Fruit fly (Drosophila melanogaster) whole organism, embryonic: ENCODE results near the gene CG15814.

Experiments
- Bdp1 ChIP-seq: fragments of 200-800 bp; sonication (Bioruptor generic); optimal IDR thresholded peaks from 3 replicates; lab custom pipeline; 2016; ENCODE audit warnings: missing biosample characterization, missing genetic modification characterization
- BtbVII ChIP-seq: fragments of 200-800 bp; sonication (Bioruptor generic); optimal IDR thresholded peaks from 3 replicates; lab custom pipeline; 2017; ENCODE audit warnings: missing biosample characterization, mild to moderate bottlenecking, missing genetic modification characterization
- CG10543 ChIP-seq: fragments of 200-800 bp; sonication (Bioruptor generic); optimal IDR thresholded peaks from 3 replicates; lab custom pipeline; 2017; ENCODE audit warnings: missing biosample characterization, mild to moderate bottlenecking, missing genetic modification characterization, moderate library complexity
- CG11560 ChIP-seq: fragments of 200-800 bp; sonication (Bioruptor generic); IDR thresholded peaks from 3 replicates; pipeline ENCODE4 v1.3.6; 2022; ENCODE audit warnings: missing biosample characterization, missing genetic modification characterization
- CG11696 ChIP-seq: fragments of 200-800 bp; sonication (Bioruptor generic); IDR thresholded peaks from 2 replicates; pipeline ENCODE4 v1.3.6; 2022; ENCODE audit warnings: missing biosample characterization, missing genetic modification characterization
- CG12071 ChIP-seq: fragments of 200-800 bp; sonication (Bioruptor generic); optimal IDR thresholded peaks from 3 replicates; lab custom pipeline; 2018; ENCODE audit warnings: missing biosample characterization, mild to moderate bottlenecking, missing genetic modification characterization
- CG12391 ChIP-seq: fragments of 200-800 bp; sonication (Bioruptor generic); optimal IDR thresholded peaks from 3 replicates; lab custom pipeline; 2018; ENCODE audit warnings: missing biosample characterization, mild to moderate bottlenecking, missing genetic modification characterization, moderate library complexity
- CG13296 ChIP-seq: fragments of 200-800 bp; sonication (Bioruptor generic); optimal IDR thresholded peaks from 3 replicates; lab custom pipeline; 2018; ENCODE audit warnings: missing biosample characterization, mild to moderate bottlenecking, missing genetic modification characterization
- CG1529 ChIP-seq: fragments of 200-800 bp; sonication (Bioruptor generic); optimal IDR thresholded peaks from 3 replicates; lab custom pipeline; 2018; ENCODE audit warnings: missing biosample characterization, missing genetic modification characterization
- CG15479 ChIP-seq: fragments of 200-800 bp; sonication (Bioruptor generic); optimal IDR thresholded peaks from 3 replicates; lab custom pipeline; 2019; ENCODE audit warnings: missing biosample characterization, mild to moderate bottlenecking, missing genetic modification characterization, moderate library complexity
- CG30020 ChIP-seq: fragments of 200-800 bp; optimal IDR thresholded peaks from 2 replicates; lab custom pipeline; 2019; ENCODE audit warnings: missing biosample characterization, mild to moderate bottlenecking, missing genetic modification characterization, moderate library complexity
- CG3065 ChIP-seq: fragments of 200-800 bp; sonication (Bioruptor generic); optimal IDR thresholded peaks from 2 replicates; lab custom pipeline; 2016; ENCODE audit warnings: missing biosample characterization, missing genetic modification characterization
- CG32767 ChIP-seq: fragments of 200-800 bp; sonication (Bioruptor generic); IDR thresholded peaks from 2 replicates; pipeline ENCODE4 v1.3.6; 2022; ENCODE audit warnings: missing biosample characterization, missing genetic modification characterization
- CG34376 ChIP-seq: fragments of 200-800 bp; sonication (Bioruptor generic); optimal IDR thresholded peaks from 2 replicates; lab custom pipeline; 2018; ENCODE audit warnings: missing biosample characterization, mild to moderate bottlenecking, missing genetic modification characterization
- CG4404 ChIP-seq: fragments of 200-800 bp; sonication (Bioruptor generic); IDR thresholded peaks from 2 replicates; pipeline ENCODE4 v1.3.6; 2022; ENCODE audit warnings: missing biosample characterization, missing genetic modification characterization
- CG4707 ChIP-seq: fragments of 200-800 bp; sonication (Bioruptor generic); optimal IDR thresholded peaks from 2 replicates; lab custom pipeline; 2018; ENCODE audit warnings: missing biosample characterization, mild to moderate bottlenecking, missing genetic modification characterization, moderate library complexity
- CG5245 ChIP-seq: fragments of 200-800 bp; sonication (Bioruptor generic); optimal IDR thresholded peaks from 3 replicates; lab custom pipeline; 2016; ENCODE audit warnings: missing biosample characterization, missing genetic modification characterization
- CG8281 ChIP-seq: fragments of 200-800 bp; sonication (Bioruptor generic); optimal IDR thresholded peaks from 2 replicates; lab custom pipeline; 2018; ENCODE audit warnings: missing biosample characterization, mild to moderate bottlenecking, missing genetic modification characterization, moderate library complexity
- CG8359 ChIP-seq: fragments of 200-800 bp; sonication (Bioruptor generic); optimal IDR thresholded peaks from 2 replicates; lab custom pipeline; 2017; ENCODE audit warnings: missing biosample characterization, mild to moderate bottlenecking, missing genetic modification characterization, borderline replicate concordance
- CkIIα-i1 ChIP-seq: fragments of 200-800 bp; sonication (Bioruptor generic); IDR thresholded peaks from 2 replicates; pipeline ENCODE4 v1.3.6; 2022; ENCODE audit warnings: missing biosample characterization, missing genetic modification characterization
- D ChIP-seq, 2 experiments: fragments of 200-800 bp in 1 of 2; fragments of >200 bp in 1 of 2; sonication (Bioruptor generic) in 1 of 2; optimal IDR thresholded peaks; 2 replicates in 1 of 2; 3 replicates in 1 of 2; lab custom pipeline; 2017; ENCODE audit warnings: mild to moderate bottlenecking in 1 of 2, missing biosample characterization in 1 of 2, missing genetic modification characterization in 1 of 2, missing genetic modification reagents in 1 of 2
- Dip3 ChIP-seq: fragments of 200-800 bp; sonication (Bioruptor generic); optimal IDR thresholded peaks from 3 replicates; lab custom pipeline; 2016; ENCODE audit warnings: missing biosample characterization, missing genetic modification characterization
- HHEX ChIP-seq: fragments of 200-800 bp; sonication (Bioruptor generic); optimal IDR thresholded peaks from 3 replicates; lab custom pipeline; 2017; ENCODE audit warnings: missing biosample characterization, mild to moderate bottlenecking, missing genetic modification characterization, missing genetic modification reagents
- Hmr ChIP-seq: fragments of 200-800 bp; sonication (Bioruptor generic); optimal IDR thresholded peaks from 3 replicates; lab custom pipeline; 2017; ENCODE audit warnings: mild to moderate bottlenecking, missing biosample characterization, missing genetic modification reagents, missing genetic modification characterization
- Max ChIP-seq: fragments of 200-800 bp; sonication (Bioruptor generic); optimal IDR thresholded peaks from 2 replicates; lab custom pipeline; 2016; ENCODE audit warnings: missing biosample characterization, mild to moderate bottlenecking, missing genetic modification characterization
- Rfx ChIP-seq: fragments of 200-800 bp; sonication (Bioruptor generic); IDR thresholded peaks from 2 replicates; pipeline ENCODE4 v1.3.6; 2022; ENCODE audit warnings: missing biosample characterization, missing genetic modification characterization
- Side ChIP-seq: fragments of 200-800 bp; sonication (Bioruptor generic); optimal IDR thresholded peaks from 2 replicates; lab custom pipeline; 2016; ENCODE audit warnings: missing biosample characterization, missing genetic modification characterization
- Sry-δ ChIP-seq: fragments of 200-800 bp; sonication (Bioruptor generic); optimal IDR thresholded peaks from 2 replicates; lab custom pipeline; 2016; ENCODE audit warnings: missing biosample characterization, missing genetic modification characterization
- Tbp ChIP-seq: fragments of >200 bp; optimal IDR thresholded peaks from 2 replicates; lab custom pipeline; 2018; ENCODE audit warnings: missing biosample characterization, missing genetic modification characterization
- amos ChIP-seq: fragments of 200-800 bp; sonication (Bioruptor generic); IDR thresholded peaks from 2 replicates; pipeline ENCODE4 v1.3.6; 2022; ENCODE audit warnings: missing biosample characterization, missing genetic modification characterization; ENCODE audit not compliant: partially characterized antibody
- cas ChIP-seq: fragments of 200-800 bp; sonication (Bioruptor generic); IDR thresholded peaks from 2 replicates; pipeline ENCODE4 v1.3.6; 2022; ENCODE audit warnings: missing biosample characterization, missing genetic modification characterization
- dimm ChIP-seq: fragments of 200-800 bp; sonication (Bioruptor generic); IDR thresholded peaks from 2 replicates; pipeline ENCODE4 v1.3.6; 2022; ENCODE audit warnings: missing biosample characterization, missing genetic modification characterization
- dysf ChIP-seq: fragments of 200-800 bp; sonication (Bioruptor generic); IDR thresholded peaks from 3 replicates; pipeline ENCODE4 v1.3.6; 2022; ENCODE audit warnings: missing biosample characterization, missing genetic modification characterization
- fru ChIP-seq: fragments of >200 bp; optimal IDR thresholded peaks from 2 replicates; lab custom pipeline; 2017
- fu2 ChIP-seq: fragments of 200-800 bp; sonication (Bioruptor generic); optimal IDR thresholded peaks from 2 replicates; lab custom pipeline; 2016; ENCODE audit warnings: missing biosample characterization, missing genetic modification characterization
- gcm2 ChIP-seq: fragments of 200-800 bp; sonication (Bioruptor generic); optimal IDR thresholded peaks from 2 replicates; lab custom pipeline; 2016; ENCODE audit warnings: missing biosample characterization, missing genetic modification characterization
- hbn ChIP-seq: fragments of 200-800 bp; sonication (Bioruptor generic); IDR thresholded peaks from 2 replicates; pipeline ENCODE4 v1.3.6; 2022; ENCODE audit warnings: missing biosample characterization, missing genetic modification characterization; ENCODE audit not compliant: partially characterized antibody
- hkb ChIP-seq, 2 experiments: fragments of 200-800 bp in 1 of 2; fragments of >200 bp in 1 of 2; sonication (Bioruptor generic) in 1 of 2; IDR thresholded peaks in 1 of 2; optimal IDR thresholded peaks in 1 of 2; 2 replicates each; pipeline versions ENCODE4 v1.3.6 to Lab custom; 2017 to 2022; ENCODE audit warnings: missing biosample characterization in 1 of 2, missing genetic modification characterization in 1 of 2
- inv ChIP-seq: fragments of 200-800 bp; sonication (Bioruptor generic); IDR thresholded peaks from 2 replicates; pipeline ENCODE4 v1.3.6; 2022; ENCODE audit warnings: missing biosample characterization, missing genetic modification characterization; ENCODE audit not compliant: partially characterized antibody
- nerfin-2 ChIP-seq: fragments of 200-800 bp; sonication (Bioruptor generic); IDR thresholded peaks from 2 replicates; pipeline ENCODE4 v1.3.6; 2022; ENCODE audit warnings: missing biosample characterization, missing genetic modification characterization; ENCODE audit not compliant: partially characterized antibody
- nmo ChIP-seq: fragments of 200-800 bp; sonication (Bioruptor generic); optimal IDR thresholded peaks from 2 replicates; lab custom pipeline; 2018; ENCODE audit warnings: missing biosample characterization, mild to moderate bottlenecking, missing genetic modification characterization, moderate library complexity
- nom ChIP-seq: fragments of 200-800 bp; sonication (Bioruptor generic); optimal IDR thresholded peaks from 2 replicates; lab custom pipeline; 2017; ENCODE audit warnings: missing biosample characterization, missing genetic modification characterization, mild to moderate bottlenecking, moderate library complexity, missing genetic modification reagents
- onecut ChIP-seq: fragments of 200-800 bp; sonication (Bioruptor generic); IDR thresholded peaks from 2 replicates; pipeline ENCODE4 v1.3.6; 2022; ENCODE audit warnings: missing biosample characterization, missing genetic modification characterization
- sc ChIP-seq, 3 experiments: fragments of >200 bp in 2 of 3; fragments of 200-800 bp in 1 of 3; sonication (Bioruptor generic) in 1 of 3; optimal IDR thresholded peaks; 2 replicates in 2 of 3; 3 replicates in 1 of 3; lab custom pipeline; 2017; ENCODE audit warnings: mild to moderate bottlenecking in 1 of 3, missing biosample characterization in 1 of 3, missing genetic modification characterization in 1 of 3, missing genetic modification reagents in 1 of 3
- stwl ChIP-seq: fragments of 200-800 bp; sonication (Bioruptor generic); optimal IDR thresholded peaks from 3 replicates; lab custom pipeline; 2018; ENCODE audit warnings: missing biosample characterization, mild to moderate bottlenecking, missing genetic modification characterization, moderate library complexity
- ttk ChIP-seq: fragments of 200-800 bp; sonication (Bioruptor generic); IDR thresholded peaks from 2 replicates; pipeline ENCODE4 v2.1.2; 2022; ENCODE audit warnings: missing biosample characterization, missing genetic modification characterization
- wor ChIP-seq: fragments of 200-800 bp; sonication (Bioruptor generic); IDR thresholded peaks from 2 replicates; pipeline ENCODE4 v1.3.6; 2022; ENCODE audit warnings: missing biosample characterization, missing genetic modification characterization
- zfh1 ChIP-seq: fragments of 200-800 bp; sonication (Bioruptor generic); IDR thresholded peaks from 3 replicates; pipeline ENCODE4 v1.3.6; 2022; ENCODE audit warnings: missing biosample characterization, missing genetic modification characterization

The CG15814 gene

dm6 chrX:17880269-17880889, 30.2 kb upstream of the CG15814 start (continued):
- TF ChIP-seq Side (GFP tag; lab: Kevin White, UChicago) (peak; percentile 96), sc (optimal IDR thresholded peaks at IDR 0.05; lab: Kevin White, UChicago) (no peak), sc (GFP tag; optimal IDR thresholded peaks at IDR 0.05; lab: Kevin White, UChicago) (peak; percentile 88), hbn (GFP tag; lab: Robert Waterston, UW) (no peak), nom (no peak), Dip3 (GFP tag; lab: Kevin White, UChicago) (peak; percentile 97), wor (peak; percentile 90), CG11560 (tag; lab: Robert Waterston, UW) (peak; percentile 89), D (optimal IDR thresholded peaks at IDR 0.05; lab: Kevin White, UChicago) (no peak), D (GFP tag; optimal IDR thresholded peaks at IDR 0.05; lab: Kevin White, UChicago) (peak; percentile 85), zfh1 (GFP tag; lab: Robert Waterston, UW) (peak; percentile 93), CG32767 (GFP tag; lab: Robert Waterston, UW) (peak; percentile 92), ttk (GFP tag; lab: Robert Waterston, UW) (peak; percentile 94), cas (GFP tag; lab: Robert Waterston, UW) (peak; percentile 88), CkIIα-i1 (peak; percentile 46; the same call in 1 of the 2 replicates), CG12071 (GFP tag; lab: Kevin White, UChicago) (peak; percentile 95), CG30020 (tag; lab: Kevin White, UChicago) (peak; percentile 60), Max (GFP tag; lab: Kevin White, UChicago) (peak; percentile 77), Hmr (GFP tag; lab: Kevin White, UChicago) (peak; percentile 96), nmo (GFP tag; lab: Kevin White, UChicago) (peak; percentile 96), CG5245 (GFP tag; lab: Kevin White, UChicago) (peak; percentile 85), Rfx (GFP tag; lab: Robert Waterston, UW) (peak; percentile 98), CG1529 (peak; percentile 94), CG34376 (GFP tag; lab: Kevin White, UChicago) (peak; percentile 82), CG4404 (GFP tag; lab: Robert Waterston, UW) (peak; percentile 90), hkb (optimal IDR thresholded peaks at IDR 0.05; lab: Kevin White, UChicago) (no peak), hkb (GFP tag; IDR thresholded peaks at IDR 0.05; lab: Robert Waterston, UW) (peak; percentile 93), fu2 (peak; percentile 95), stwl (tag; lab: Kevin White, UChicago) (no peak), CG3065 (GFP tag; lab: Kevin White, UChicago) (peak; percentile 87), onecut (GFP tag; lab: Robert Waterston, UW) (peak; percentile 91), CG8281 (tag; lab: Kevin White, UChicago) (peak; percentile 85), nerfin-2 (GFP tag; lab: Robert Waterston, UW) (no peak), gcm2 (GFP tag; lab: Kevin White, UChicago) (peak; percentile 92), CG12391 (tag; lab: Kevin White, UChicago) (peak; percentile 94), dimm (GFP tag; lab: Robert Waterston, UW) (peak; percentile 87), HHEX (GFP tag; lab: Kevin White, UChicago) (peak; percentile 91), amos (GFP tag; lab: Robert Waterston, UW) (no peak), Tbp (GFP tag; lab: Kevin White, UChicago) (no peak), CG4707 (GFP tag; lab: Kevin White, UChicago) (peak; percentile 90), Sry-δ (peak; percentile 60), CG13296 (GFP tag; lab: Kevin White, UChicago) (peak; percentile 90), fru (lab: Kevin White, UChicago) (no peak), CG11696 (GFP tag; lab: Robert Waterston, UW) (peak; percentile 76), Bdp1 (GFP tag; lab: Kevin White, UChicago) (peak; percentile 84), CG15479 (GFP tag; lab: Kevin White, UChicago) (no peak), dysf (GFP tag; lab: Robert Waterston, UW) (peak; percentile 97), inv (GFP tag; lab: Robert Waterston, UW) (no peak), CG10543 (GFP tag; lab: Kevin White, UChicago) (peak; percentile 96), CG8359 (GFP tag; lab: Kevin White, UChicago) (peak; percentile 70), BtbVII (peak; percentile 90)
